Worm (Caenorhabditis elegans) whole organism, late embryonic: ENCODE results near the gene ncx-6.

Source experiments
- ama-1 ChIP-seq: fragments of 150-350 bp; optimal IDR thresholded peaks from 2 replicates; lab custom pipeline; 2014
- ceh-22 ChIP-seq: sonication (generic microtip); optimal IDR thresholded peaks from 2 replicates; lab custom pipeline; 2017; ENCODE audit warnings: missing biosample characterization, missing genetic modification characterization
- ceh-31 ChIP-seq: sonication (generic microtip); optimal IDR thresholded peaks from 2 replicates; lab custom pipeline; 2016; ENCODE audit warnings: missing genetic modification characterization, missing compliant biosample characterization
- ceh-48 ChIP-seq: sonication (generic microtip); optimal IDR thresholded peaks from 2 replicates; lab custom pipeline; 2016; ENCODE audit warnings: missing genetic modification characterization, inconsistent platforms, missing compliant biosample characterization
- elt-4 ChIP-seq: sonication (generic microtip); optimal IDR thresholded peaks from 2 replicates; lab custom pipeline; 2016; ENCODE audit warnings: missing genetic modification characterization, missing compliant biosample characterization
- nhr-11 ChIP-seq: fragments of 150-350 bp; optimal IDR thresholded peaks from 2 replicates; lab custom pipeline; 2014; ENCODE audit warnings: missing biosample characterization, missing genetic modification characterization
- pax-1 ChIP-seq: fragments of 150-350 bp; optimal IDR thresholded peaks from 2 replicates; lab custom pipeline; 2014; ENCODE audit warnings: missing biosample characterization, missing genetic modification characterization
- pqm-1 ChIP-seq: sonication (generic microtip); optimal IDR thresholded peaks from 2 replicates; lab custom pipeline; 2016; ENCODE audit warnings: missing genetic modification characterization, missing compliant biosample characterization
- rnt-1 ChIP-seq: sonication (generic microtip); optimal IDR thresholded peaks from 2 replicates; lab custom pipeline; 2016; ENCODE audit warnings: missing genetic modification characterization, missing compliant biosample characterization
- sox-2 ChIP-seq: fragments of 200-800 bp; sonication (Bioruptor generic); IDR thresholded peaks from 2 replicates; pipeline ENCODE4 v1.3.6; 2022; ENCODE audit warnings: missing genetic modification reagents, missing genetic modification characterization, missing compliant biosample characterization
- unc-55 ChIP-seq: sonication (generic microtip); optimal IDR thresholded peaks from 2 replicates; lab custom pipeline; 2017; ENCODE audit warnings: missing biosample characterization, missing genetic modification reagents, missing genetic modification characterization

DNA sequence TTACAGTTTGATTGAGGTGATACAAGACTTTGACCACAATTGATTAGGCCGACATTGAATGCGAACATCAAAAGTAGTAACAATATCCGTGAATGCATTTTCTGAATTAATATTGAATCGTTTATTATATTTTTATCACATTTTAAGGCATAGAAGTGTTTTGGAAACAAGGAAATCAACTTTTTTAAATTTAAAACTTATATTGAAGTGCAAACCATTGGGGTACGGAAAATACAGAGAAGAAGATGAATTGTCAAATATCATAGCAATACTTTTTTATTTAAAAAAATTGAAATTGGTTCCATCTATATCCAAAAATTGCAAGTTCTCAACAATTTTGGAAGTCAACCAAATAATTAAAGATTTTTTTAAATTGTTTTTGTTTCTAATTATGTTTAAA is 29.5 kb upstream of the ncx-6 start, which contains the start of gene T05G5.1:
- TF ChIP-seq ama-1 (lab: Kevin White, UChicago) (no peak), ceh-48 (tag; lab: Kevin White, UChicago) (no peak), pax-1 (tag; lab: Kevin White, UChicago) (no peak), ceh-31 (tag; lab: Kevin White, UChicago) (no peak), unc-55 (GFP tag; lab: Kevin White, UChicago) (no peak), ceh-22 (no peak), rnt-1 (tag; lab: Kevin White, UChicago) (no peak), nhr-11 (tag; lab: Kevin White, UChicago) (no peak), elt-4 (tag; lab: Kevin White, UChicago) (no peak), sox-2 (GFP tag; lab: Robert Waterston, UW) (no peak), pqm-1 (tag; lab: Kevin White, UChicago) (no peak)
